Fruit fly (Drosophila melanogaster): Measurements from ENCODE around the gene Ranbp21.

The Ranbp21 gene

DNA sequence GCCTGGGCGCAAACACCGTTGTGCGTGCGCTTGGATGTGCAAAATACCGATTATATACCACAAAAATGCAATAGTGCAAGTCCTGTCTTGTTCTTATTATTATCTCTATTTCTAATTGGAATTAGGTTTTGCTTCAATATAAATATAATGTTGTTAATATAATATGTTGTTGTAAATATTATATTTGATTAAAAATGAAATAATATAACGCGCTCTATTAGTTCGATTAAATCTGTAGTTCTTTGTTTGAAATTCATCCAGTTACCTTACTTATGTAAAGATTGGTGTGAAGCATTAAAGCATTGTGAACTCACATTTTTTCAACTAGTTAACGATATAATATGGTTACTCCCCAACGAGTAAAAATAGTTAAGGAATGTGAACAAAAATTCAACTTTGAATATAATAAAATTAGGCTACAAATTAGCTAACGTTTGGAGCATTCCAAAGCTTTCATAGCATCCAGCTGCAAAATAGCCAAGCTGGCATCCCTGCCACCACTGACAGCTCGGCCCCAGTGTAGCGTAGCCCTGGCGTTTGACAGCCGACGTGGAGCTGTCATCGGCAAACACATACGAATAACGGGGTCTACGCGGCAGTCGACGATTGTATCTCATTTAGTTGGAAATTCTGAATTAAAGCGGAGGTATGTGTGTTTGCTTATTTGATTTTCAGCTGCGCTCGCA, 9.1 kb downstream of the Ranbp21 start, which contains the start of the genes CG12237 and Sec61gamma (continued):
- TF ChIP-seq Lpt (GFP tag; optimal IDR thresholded peaks at IDR 0.05) (no peak), CG1792 (GFP tag; optimal IDR thresholded peaks at IDR 0.05) (no peak), CG13894 (tag; optimal IDR thresholded peaks at IDR 0.05) (peak; percentile 61), Hr51 (GFP tag; optimal IDR thresholded peaks at IDR 0.05) (no peak), Side (GFP tag; optimal IDR thresholded peaks at IDR 0.05) (peak; percentile 0), CG12391 (tag; optimal IDR thresholded peaks at IDR 0.05) (peak; percentile 45), Max (GFP tag; optimal IDR thresholded peaks at IDR 0.05) (peak; percentile 34), amos (GFP tag; IDR thresholded peaks at IDR 0.05; ENCODE audit: partially characterized antibody) (peak; percentile 50; the same call in 1 of the 2 replicates), HLHmδ (GFP tag; optimal IDR thresholded peaks at IDR 0.05) (peak; percentile 85), CG17186 (GFP tag; optimal IDR thresholded peaks at IDR 0.05) (peak; percentile 29), CG17385 (GFP tag; optimal IDR thresholded peaks at IDR 0.05) (peak; percentile 9), CG8290 (GFP tag; optimal IDR thresholded peaks at IDR 0.05) (peak; percentile 7), CG8290 (tag; optimal IDR thresholded peaks at IDR 0.05) (peak in 1 of 2 experiments; percentile 78), CG32532 (GFP tag; IDR thresholded peaks at IDR 0.05) (peak; percentile 60), CG34376 (GFP tag; optimal IDR thresholded peaks at IDR 0.05) (peak; percentile 48), sens (GFP tag) (peak; percentile 71), wor (GFP tag; IDR thresholded peaks at IDR 0.05) (no peak), slp2 (GFP tag; optimal IDR thresholded peaks at IDR 0.05) (peak; percentile 13), CG7987 (GFP tag; optimal IDR thresholded peaks at IDR 0.05) (peak; percentile 64), CG14710 (tag; optimal IDR thresholded peaks at IDR 0.05) (peak; percentile 60), Trl (optimal IDR thresholded peaks at IDR 0.05) (no peak), Trl (GFP tag; optimal IDR thresholded peaks at IDR 0.05) (peak; percentile 18), HLH3B (GFP tag; IDR thresholded peaks at IDR 0.05) (no peak), CG13296 (GFP tag; optimal IDR thresholded peaks at IDR 0.05) (peak; percentile 35), dm (GFP tag; optimal IDR thresholded peaks at IDR 0.05) (peak; percentile 53), CG8944 (GFP tag; optimal IDR thresholded peaks at IDR 0.05) (no peak), Nf-YC (tag; optimal IDR thresholded peaks at IDR 0.05) (peak; percentile 39), CG3281 (GFP tag; optimal IDR thresholded peaks at IDR 0.05) (peak; percentile 66), CG13624 (GFP tag; optimal IDR thresholded peaks at IDR 0.05) (peak; percentile 22), Rfx (GFP tag; IDR thresholded peaks at IDR 0.05) (peak; percentile 72), CG1024 (GFP tag; IDR thresholded peaks at IDR 0.05) (no peak), CG9609 (GFP tag; optimal IDR thresholded peaks at IDR 0.05) (peak; percentile 24), Sin3A (optimal IDR thresholded peaks at IDR 0.05) (peak; percentile 16), CG10462 (GFP tag; optimal IDR thresholded peaks at IDR 0.05) (peak; percentile 12), CG5953 (GFP tag; IDR thresholded peaks at IDR 0.05) (no peak), CG11696 (GFP tag; IDR thresholded peaks at IDR 0.05) (no peak), btn (GFP tag; optimal IDR thresholded peaks at IDR 0.05) (no peak), p53 (GFP tag; optimal IDR thresholded peaks at IDR 0.05) (peak; percentile 44), pho (GFP tag; optimal IDR thresholded peaks at IDR 0.05) (peak; percentile 10), CG4730 (GFP tag; IDR thresholded peaks at IDR 0.05) (no peak), CG12659 (GFP tag; optimal IDR thresholded peaks at IDR 0.05) (peak; percentile 77), CG9817 (tag; optimal IDR thresholded peaks at IDR 0.05) (peak; percentile 29), grau (tag; optimal IDR thresholded peaks at IDR 0.05) (peak; percentile 28), Atf3 (GFP tag; optimal IDR thresholded peaks at IDR 0.05) (no peak), B-H2 (GFP tag; optimal IDR thresholded peaks at IDR 0.05) (peak; percentile 44), CG9727 (GFP tag; optimal IDR thresholded peaks at IDR 0.05) (peak; percentile 25), CG18011 (GFP tag; optimal IDR thresholded peaks at IDR 0.05) (peak; percentile 96), so (GFP tag; IDR thresholded peaks at IDR 0.05) (0 out of 3 replicates have a peak, but pooled peaks have one; percentile 44), D19A (tag; optimal IDR thresholded peaks at IDR 0.05) (no peak), Eip74EF (GFP tag; optimal IDR thresholded peaks at IDR 0.05) (no peak), CG2678 (tag; optimal IDR thresholded peaks at IDR 0.05) (peak; percentile 33)

All from whole organism, embryonic.